Fruit fly (Drosophila melanogaster) whole organism, embryonic: ENCODE measurements around the gene CG14628.
A peak's percentile ranks its signal among the peaks of the same experiment; 100 is the strongest.

Experiments used
- B-H2 ChIP-seq: fragments of 200-800 bp; sonication (Bioruptor generic); optimal IDR thresholded peaks from 2 replicates; lab custom pipeline; 2018; ENCODE audit warnings: missing biosample characterization, mild to moderate bottlenecking, missing genetic modification characterization
- CG10431 ChIP-seq: fragments of 200-800 bp; sonication (Bioruptor generic); optimal IDR thresholded peaks from 3 replicates; lab custom pipeline; 2018; ENCODE audit warnings: missing biosample characterization, mild to moderate bottlenecking, missing genetic modification characterization
- CG10959 ChIP-seq: fragments of 200-800 bp; sonication (Bioruptor generic); IDR thresholded peaks from 2 replicates; pipeline ENCODE4 v1.3.6; 2022; ENCODE audit warnings: missing biosample characterization, missing genetic modification characterization
- CG12219 ChIP-seq: fragments of 200-800 bp; sonication (Bioruptor generic); optimal IDR thresholded peaks from 3 replicates; lab custom pipeline; 2018; ENCODE audit warnings: missing biosample characterization, mild to moderate bottlenecking, missing genetic modification characterization
- CG12659 ChIP-seq: fragments of 200-800 bp; sonication (Bioruptor generic); optimal IDR thresholded peaks from 3 replicates; lab custom pipeline; 2017; ENCODE audit warnings: mild to moderate bottlenecking, missing biosample characterization, missing genetic modification reagents, missing genetic modification characterization
- CG16813 ChIP-seq: fragments of 200-800 bp; sonication (Bioruptor generic); IDR thresholded peaks from 3 replicates; pipeline ENCODE4 v1.3.6; 2022; ENCODE audit warnings: missing biosample characterization, missing genetic modification characterization; ENCODE audit not compliant: partially characterized antibody
- CG17568 ChIP-seq: fragments of 200-800 bp; sonication (Bioruptor generic); optimal IDR thresholded peaks from 2 replicates; lab custom pipeline; 2018; ENCODE audit warnings: missing biosample characterization, mild to moderate bottlenecking, missing genetic modification characterization, moderate library complexity
- CG18476 ChIP-seq: fragments of 200-800 bp; sonication (Bioruptor generic); optimal IDR thresholded peaks from 2 replicates; lab custom pipeline; 2016; ENCODE audit warnings: missing biosample characterization, mild to moderate bottlenecking, missing genetic modification characterization
- CG2120 ChIP-seq: fragments of 200-800 bp; sonication (Bioruptor generic); optimal IDR thresholded peaks from 3 replicates; lab custom pipeline; 2016; ENCODE audit warnings: missing biosample characterization, missing genetic modification characterization
- CG30020 ChIP-seq: fragments of 200-800 bp; optimal IDR thresholded peaks from 2 replicates; lab custom pipeline; 2019; ENCODE audit warnings: missing biosample characterization, mild to moderate bottlenecking, missing genetic modification characterization, moderate library complexity
- CG31224 ChIP-seq: fragments of 200-800 bp; sonication (Bioruptor generic); IDR thresholded peaks from 2 replicates; pipeline ENCODE4 v1.3.6; 2022; ENCODE audit warnings: missing biosample characterization, missing genetic modification characterization
- CG33213 ChIP-seq: fragments of 200-800 bp; sonication (Bioruptor generic); optimal IDR thresholded peaks from 3 replicates; lab custom pipeline; 2016; ENCODE audit warnings: missing biosample characterization, missing genetic modification characterization
- CG34376 ChIP-seq: fragments of 200-800 bp; sonication (Bioruptor generic); optimal IDR thresholded peaks from 2 replicates; lab custom pipeline; 2018; ENCODE audit warnings: missing biosample characterization, mild to moderate bottlenecking, missing genetic modification characterization
- CG3995 ChIP-seq: fragments of 200-800 bp; sonication (Bioruptor generic); optimal IDR thresholded peaks from 3 replicates; lab custom pipeline; 2016; ENCODE audit warnings: missing biosample characterization, missing genetic modification characterization
- CG4404 ChIP-seq: fragments of 200-800 bp; sonication (Bioruptor generic); IDR thresholded peaks from 2 replicates; pipeline ENCODE4 v1.3.6; 2022; ENCODE audit warnings: missing biosample characterization, missing genetic modification characterization
- CG4617 ChIP-seq: fragments of 200-800 bp; sonication (Bioruptor generic); optimal IDR thresholded peaks from 3 replicates; lab custom pipeline; 2016; ENCODE audit warnings: missing biosample characterization, missing genetic modification characterization, borderline replicate concordance
- CG9876 ChIP-seq: fragments of 200-800 bp; sonication (Bioruptor generic); optimal IDR thresholded peaks from 2 replicates; lab custom pipeline; 2016; ENCODE audit warnings: missing biosample characterization, missing genetic modification characterization
- CTCF ChIP-seq: fragments of 200-800 bp; sonication (Bioruptor generic); optimal IDR thresholded peaks from 2 replicates; lab custom pipeline; 2017; ENCODE audit warnings: missing biosample characterization, mild to moderate bottlenecking, missing genetic modification characterization, moderate library complexity
- Dfd ChIP-seq, 2 experiments: fragments of >200 bp; optimal IDR thresholded peaks; 2 replicates each; lab custom pipeline; 2017; ENCODE audit warnings: missing biosample characterization in 2 of 2, missing genetic modification characterization in 2 of 2
- Doc2 ChIP-seq: fragments of 200-800 bp; sonication (Bioruptor generic); IDR thresholded peaks from 2 replicates; pipeline ENCODE4 v1.3.6; 2022; ENCODE audit warnings: missing biosample characterization, missing genetic modification characterization
- Eip74EF ChIP-seq, 2 experiments: fragments of 200-800 bp in 1 of 2; fragments of >200 bp in 1 of 2; sonication (Bioruptor generic) in 1 of 2; optimal IDR thresholded peaks; 2 replicates each; lab custom pipeline; 2017 to 2019; ENCODE audit warnings: missing biosample characterization in 2 of 2, missing genetic modification characterization in 2 of 2, mild to moderate bottlenecking in 1 of 2, moderate library complexity in 1 of 2
- Gsc ChIP-seq: fragments of 200-800 bp; sonication (Bioruptor generic); IDR thresholded peaks from 2 replicates; pipeline ENCODE4 v1.3.6; 2022; ENCODE audit warnings: missing biosample characterization, missing genetic modification characterization
- Nf-YB ChIP-seq: fragments of 200-800 bp; sonication (Bioruptor generic); optimal IDR thresholded peaks from 3 replicates; lab custom pipeline; 2019; ENCODE audit warnings: missing biosample characterization, mild to moderate bottlenecking, missing genetic modification characterization, moderate library complexity
- Optix ChIP-seq: fragments of 200-800 bp; sonication (Bioruptor generic); IDR thresholded peaks from 3 replicates; pipeline ENCODE4 v1.3.6; 2022; ENCODE audit warnings: missing biosample characterization, missing genetic modification characterization
- Spps ChIP-seq: fragments of 200-800 bp; sonication (Bioruptor generic); optimal IDR thresholded peaks from 2 replicates; lab custom pipeline; 2018; ENCODE audit warnings: missing biosample characterization, mild to moderate bottlenecking, missing genetic modification characterization
- Ssrp ChIP-seq: fragments of 200-800 bp; sonication (Bioruptor generic); optimal IDR thresholded peaks from 2 replicates; lab custom pipeline; 2018; ENCODE audit warnings: missing biosample characterization, mild to moderate bottlenecking, missing genetic modification characterization, moderate library complexity
- ash1 ChIP-seq: fragments of 200-800 bp; sonication (Bioruptor generic); optimal IDR thresholded peaks from 2 replicates; lab custom pipeline; 2018; ENCODE audit warnings: missing biosample characterization, mild to moderate bottlenecking, missing genetic modification characterization
- exex ChIP-seq: fragments of 200-800 bp; sonication (Bioruptor generic); optimal IDR thresholded peaks from 4 replicates; lab custom pipeline; 2018; ENCODE audit warnings: missing biosample characterization, mild to moderate bottlenecking, missing genetic modification characterization, moderate library complexity
- ham ChIP-seq: fragments of 200-800 bp; sonication (Bioruptor generic); IDR thresholded peaks from 2 replicates; pipeline ENCODE4 v1.3.6; 2022; ENCODE audit warnings: missing biosample characterization, missing genetic modification characterization
- ind ChIP-seq: fragments of 200-800 bp; sonication (Bioruptor generic); optimal IDR thresholded peaks from 3 replicates; lab custom pipeline; 2016; ENCODE audit warnings: missing biosample characterization, missing genetic modification characterization
- lab ChIP-seq: fragments of 200-800 bp; sonication (Bioruptor generic); optimal IDR thresholded peaks from 3 replicates; lab custom pipeline; 2017; ENCODE audit warnings: missing biosample characterization, missing genetic modification characterization, mild to moderate bottlenecking, moderate library complexity, missing genetic modification reagents
- lilli ChIP-seq: fragments of 200-800 bp; sonication (Bioruptor generic); optimal IDR thresholded peaks from 3 replicates; lab custom pipeline; 2016; ENCODE audit warnings: missing biosample characterization, missing genetic modification characterization
- mirr ChIP-seq: fragments of 200-800 bp; sonication (Bioruptor generic); optimal IDR thresholded peaks from 3 replicates; lab custom pipeline; 2018; ENCODE audit warnings: missing biosample characterization, mild to moderate bottlenecking, missing genetic modification characterization
- nerfin-1 ChIP-seq: fragments of 200-800 bp; sonication (Bioruptor generic); optimal IDR thresholded peaks from 3 replicates; lab custom pipeline; 2019; ENCODE audit warnings: missing biosample characterization, mild to moderate bottlenecking, missing genetic modification characterization, moderate library complexity
- peb ChIP-seq: fragments of 200-800 bp; sonication (Bioruptor generic); IDR thresholded peaks from 2 replicates; pipeline ENCODE4 v1.3.6; 2022; ENCODE audit warnings: missing biosample characterization, missing genetic modification characterization
- salm ChIP-seq: fragments of 200-800 bp; sonication (Bioruptor generic); optimal IDR thresholded peaks from 2 replicates; lab custom pipeline; 2018; ENCODE audit warnings: missing biosample characterization, mild to moderate bottlenecking, missing genetic modification characterization
- scrt ChIP-seq: fragments of 200-800 bp; sonication (Bioruptor generic); optimal IDR thresholded peaks from 2 replicates; lab custom pipeline; 2018; ENCODE audit warnings: missing biosample characterization, mild to moderate bottlenecking, missing genetic modification characterization, moderate library complexity
- sd ChIP-seq: fragments of 200-800 bp; sonication (Bioruptor generic); optimal IDR thresholded peaks from 3 replicates; lab custom pipeline; 2018; ENCODE audit warnings: missing biosample characterization, mild to moderate bottlenecking, missing genetic modification characterization, moderate library complexity
- sug ChIP-seq: fragments of 200-800 bp; optimal IDR thresholded peaks from 2 replicates; lab custom pipeline; 2019; ENCODE audit warnings: missing biosample characterization, mild to moderate bottlenecking, missing genetic modification characterization, moderate library complexity
- tio ChIP-seq: fragments of 200-800 bp; sonication (Bioruptor generic); optimal IDR thresholded peaks from 2 replicates; lab custom pipeline; 2017; ENCODE audit warnings: missing biosample characterization, missing genetic modification characterization, inconsistent platforms
- wor ChIP-seq: fragments of 200-800 bp; sonication (Bioruptor generic); IDR thresholded peaks from 2 replicates; pipeline ENCODE4 v1.3.6; 2022; ENCODE audit warnings: missing biosample characterization, missing genetic modification characterization

The CG14628 gene

dm6 chrX:1175993-1176392 lies 30.5 kb downstream of the CG14628 start, which contains the start of gene CG11384:
TSS of gene CG11384 (minus strand) at chrX:1176035.
- no peak for TF ChIP-seq Gsc (GFP tag; lab: Robert Waterston, UW)
- no peak for TF ChIP-seq CG2120 (GFP tag; lab: Kevin White, UChicago)
- no peak for TF ChIP-seq ham
- TF ChIP-seq sug, result peak; percentile 47
- no peak for TF ChIP-seq Dfd (GFP tag; optimal IDR thresholded peaks at IDR 0.05; lab: Kevin White, UChicago)
- no peak for TF ChIP-seq CG18476 (GFP tag; lab: Kevin White, UChicago)
- no peak for TF ChIP-seq CG9876 (GFP tag; lab: Kevin White, UChicago)
- no peak for TF ChIP-seq CG16813 (GFP tag; lab: Robert Waterston, UW)
- no peak for TF ChIP-seq tio
- TF ChIP-seq peb, result no peak
- no peak for TF ChIP-seq wor (GFP tag; lab: Robert Waterston, UW)
- no peak for TF ChIP-seq Doc2
- no peak for TF ChIP-seq B-H2
- TF ChIP-seq CG33213 (GFP tag; lab: Kevin White, UChicago), result no peak
- TF ChIP-seq CG4617 (GFP tag; lab: Kevin White, UChicago), result no peak
- TF ChIP-seq CG17568 (GFP tag; lab: Kevin White, UChicago), result no peak
- TF ChIP-seq nerfin-1 (tag; lab: Kevin White, UChicago), result no peak
- TF ChIP-seq lab (GFP tag; lab: Kevin White, UChicago), result no peak
- TF ChIP-seq Ssrp (tag; lab: Kevin White, UChicago), result no peak
- no peak for TF ChIP-seq salm (tag; lab: Kevin White, UChicago)
- peak; percentile 90 for TF ChIP-seq exex
- TF ChIP-seq sd (tag; lab: Kevin White, UChicago), result peak; percentile 75
- TF ChIP-seq CG4404 (GFP tag; lab: Robert Waterston, UW), result no peak
- peak; percentile 27 for TF ChIP-seq mirr (GFP tag; lab: Kevin White, UChicago)
- peak; percentile 47 for TF ChIP-seq CG34376 (GFP tag; lab: Kevin White, UChicago)
- TF ChIP-seq CG12659 (GFP tag; lab: Kevin White, UChicago), result no peak
- no peak for TF ChIP-seq Eip74EF (GFP tag; optimal IDR thresholded peaks at IDR 0.05; lab: Kevin White, UChicago)
- TF ChIP-seq CTCF (GFP tag; lab: Kevin White, UChicago), result no peak
- TF ChIP-seq CG10431 (GFP tag; lab: Kevin White, UChicago), result no peak
- no peak for TF ChIP-seq ind (GFP tag; lab: Kevin White, UChicago)
- no peak for TF ChIP-seq Spps (tag; lab: Kevin White, UChicago)

- no peak for TF ChIP-seq CG30020 (tag; lab: Kevin White, UChicago)
- TF ChIP-seq ash1 (GFP tag; lab: Kevin White, UChicago), result no peak
- TF ChIP-seq Nf-YB (GFP tag; lab: Kevin White, UChicago), result no peak
- TF ChIP-seq Optix (GFP tag; lab: Robert Waterston, UW), result no peak
- TF ChIP-seq CG3995, result peak; percentile 27
- no peak for TF ChIP-seq CG10959 (GFP tag; lab: Robert Waterston, UW)
- TF ChIP-seq lilli, result no peak
Observed at dm6 chrX:1179865-1180264, 34.4 kb downstream of the CG14628 start, which contains the start of gene CG11379. TSS of gene CG11379 (plus strand) at chrX:1180165.

dm6 chrX:1180865-1181264 lies 35.4 kb downstream of the CG14628 start:
- TF ChIP-seq CG31224 (GFP tag; lab: Robert Waterston, UW), result no peak
- TF ChIP-seq wor (GFP tag; lab: Robert Waterston, UW), result no peak
- no peak for TF ChIP-seq scrt (GFP tag; lab: Kevin White, UChicago)
- no peak for TF ChIP-seq CG12219 (GFP tag; lab: Kevin White, UChicago)
- TF ChIP-seq Ssrp (tag; lab: Kevin White, UChicago), result no peak
- TF ChIP-seq, all 482 proteins: peak for 0
